Fruit fly (Drosophila melanogaster) whole organism, embryonic: ENCODE results near the gene Pa1.

Experiments used
- B-H1 ChIP-seq: fragments of 200-800 bp; sonication (Bioruptor generic); IDR thresholded peaks from 3 replicates; pipeline ENCODE4 v1.3.6; 2022; ENCODE audit warnings: missing biosample characterization, missing genetic modification characterization
- Bdp1 ChIP-seq: fragments of 200-800 bp; sonication (Bioruptor generic); optimal IDR thresholded peaks from 3 replicates; lab custom pipeline; 2016; ENCODE audit warnings: missing biosample characterization, missing genetic modification characterization
- CG10209 ChIP-seq: fragments of 200-800 bp; sonication (Bioruptor generic); optimal IDR thresholded peaks from 3 replicates; lab custom pipeline; 2017; ENCODE audit warnings: missing biosample characterization, mild to moderate bottlenecking, missing genetic modification characterization, missing genetic modification reagents
- CG12219 ChIP-seq: fragments of 200-800 bp; sonication (Bioruptor generic); optimal IDR thresholded peaks from 3 replicates; lab custom pipeline; 2018; ENCODE audit warnings: missing biosample characterization, mild to moderate bottlenecking, missing genetic modification characterization
- CG12769 ChIP-seq: fragments of 200-800 bp; sonication (Bioruptor generic); optimal IDR thresholded peaks from 2 replicates; lab custom pipeline; 2019; ENCODE audit warnings: missing biosample characterization, mild to moderate bottlenecking, missing genetic modification characterization, moderate library complexity
- CG15514 ChIP-seq: fragments of 200-800 bp; sonication (Bioruptor generic); optimal IDR thresholded peaks from 3 replicates; lab custom pipeline; 2017; ENCODE audit warnings: missing biosample characterization, missing genetic modification characterization, mild to moderate bottlenecking, moderate library complexity, missing genetic modification reagents
- CG16779 ChIP-seq: fragments of 200-800 bp; sonication (Bioruptor generic); IDR thresholded peaks from 2 replicates; pipeline ENCODE4 v1.3.6; 2022; ENCODE audit warnings: missing biosample characterization, missing genetic modification characterization
- CG16815 ChIP-seq: fragments of 200-800 bp; sonication (Bioruptor generic); optimal IDR thresholded peaks from 3 replicates; lab custom pipeline; 2017; ENCODE audit warnings: missing biosample characterization, mild to moderate bottlenecking, missing genetic modification characterization
- CG17385 ChIP-seq: fragments of 200-800 bp; sonication (Bioruptor generic); optimal IDR thresholded peaks from 3 replicates; lab custom pipeline; 2018; ENCODE audit warnings: missing biosample characterization, mild to moderate bottlenecking, missing genetic modification characterization
- CG17612 ChIP-seq: fragments of 200-800 bp; sonication (Bioruptor generic); IDR thresholded peaks from 2 replicates; pipeline ENCODE4 v1.3.6; 2022; ENCODE audit warnings: missing biosample characterization, missing genetic modification characterization
- CG1792 ChIP-seq: fragments of 200-800 bp; sonication (Bioruptor generic); optimal IDR thresholded peaks from 2 replicates; lab custom pipeline; 2016; ENCODE audit warnings: missing biosample characterization, missing genetic modification characterization
- CG18599 ChIP-seq: fragments of 200-800 bp; sonication (Bioruptor generic); optimal IDR thresholded peaks from 3 replicates; lab custom pipeline; 2017; ENCODE audit warnings: missing biosample characterization, missing genetic modification characterization, mild to moderate bottlenecking, moderate library complexity, missing genetic modification reagents
- CG18619 ChIP-seq: fragments of 200-800 bp; sonication (Bioruptor generic); optimal IDR thresholded peaks from 3 replicates; lab custom pipeline; 2017; ENCODE audit warnings: missing biosample characterization, mild to moderate bottlenecking, missing genetic modification characterization
- CG30431 ChIP-seq: fragments of 200-800 bp; sonication (Bioruptor generic); optimal IDR thresholded peaks from 2 replicates; lab custom pipeline; 2017; ENCODE audit warnings: missing biosample characterization, missing genetic modification characterization
- CG32767 ChIP-seq: fragments of 200-800 bp; sonication (Bioruptor generic); IDR thresholded peaks from 2 replicates; pipeline ENCODE4 v1.3.6; 2022; ENCODE audit warnings: missing biosample characterization, missing genetic modification characterization
- CG34422 ChIP-seq: fragments of 200-800 bp; sonication (Bioruptor generic); IDR thresholded peaks from 3 replicates; pipeline ENCODE4 v1.3.6; 2022; ENCODE audit warnings: missing biosample characterization, missing genetic modification characterization
- CG7839 ChIP-seq: fragments of 200-800 bp; sonication (Bioruptor generic); optimal IDR thresholded peaks from 3 replicates; lab custom pipeline; 2018; ENCODE audit warnings: missing biosample characterization, mild to moderate bottlenecking, missing genetic modification characterization, moderate library complexity
- CG9437 ChIP-seq: fragments of 200-800 bp; sonication (Bioruptor generic); optimal IDR thresholded peaks from 2 replicates; lab custom pipeline; 2018; ENCODE audit warnings: missing biosample characterization, mild to moderate bottlenecking, missing genetic modification characterization
- Fer2 ChIP-seq: fragments of 200-800 bp; sonication (Bioruptor generic); optimal IDR thresholded peaks from 2 replicates; lab custom pipeline; 2018; ENCODE audit warnings: missing biosample characterization, mild to moderate bottlenecking, missing genetic modification characterization, moderate library complexity
- GATAe ChIP-seq: fragments of 200-800 bp; sonication (Bioruptor generic); conservative IDR thresholded peaks from 2 replicates; pipeline ENCODE4 v1.3.6; 2022; ENCODE audit warnings: missing biosample characterization, missing genetic modification characterization
- HLH4C ChIP-seq: fragments of 200-800 bp; sonication (Bioruptor generic); IDR thresholded peaks from 3 replicates; pipeline ENCODE4 v1.3.6; 2022; ENCODE audit warnings: missing biosample characterization, missing genetic modification characterization; ENCODE audit not compliant: partially characterized antibody
- Jarid2 ChIP-seq: fragments of 200-800 bp; sonication (Bioruptor generic); optimal IDR thresholded peaks from 3 replicates; lab custom pipeline; 2017; ENCODE audit warnings: mild to moderate bottlenecking, missing biosample characterization, missing genetic modification reagents, missing genetic modification characterization
- Nf-YA ChIP-seq: fragments of 200-800 bp; sonication (Bioruptor generic); IDR thresholded peaks from 2 replicates; pipeline ENCODE4 v1.3.6; 2022; ENCODE audit warnings: missing biosample characterization, missing genetic modification characterization
- Ptx1 ChIP-seq: fragments of 200-800 bp; sonication (Bioruptor generic); IDR thresholded peaks from 2 replicates; pipeline ENCODE4 v1.3.6; 2022; ENCODE audit warnings: missing biosample characterization, missing genetic modification characterization
- Ravus ChIP-seq: fragments of 200-800 bp; sonication (Bioruptor generic); IDR thresholded peaks from 2 replicates; pipeline ENCODE4 v1.3.6; 2022; ENCODE audit warnings: missing biosample characterization, missing genetic modification characterization
- Sox102F ChIP-seq: fragments of 200-800 bp; sonication (Bioruptor generic); optimal IDR thresholded peaks from 2 replicates; lab custom pipeline; 2018; ENCODE audit warnings: missing biosample characterization, mild to moderate bottlenecking, missing genetic modification characterization, moderate library complexity
- Tbp ChIP-seq: fragments of >200 bp; optimal IDR thresholded peaks from 2 replicates; lab custom pipeline; 2018; ENCODE audit warnings: missing biosample characterization, missing genetic modification characterization
- Usf ChIP-seq: fragments of 200-800 bp; sonication (Bioruptor generic); optimal IDR thresholded peaks from 2 replicates; lab custom pipeline; 2017; ENCODE audit warnings: missing genotype, missing biosample characterization, missing genetic modification characterization
- ab ChIP-seq: fragments of 200-800 bp; sonication (Bioruptor generic); optimal IDR thresholded peaks from 2 replicates; lab custom pipeline; 2016; ENCODE audit warnings: missing biosample characterization, missing genetic modification characterization
- ac ChIP-seq: fragments of 200-800 bp; sonication (Bioruptor generic); optimal IDR thresholded peaks from 3 replicates; lab custom pipeline; 2017; ENCODE audit warnings: missing biosample characterization, mild to moderate bottlenecking, missing genetic modification characterization
- ato ChIP-seq: fragments of 200-800 bp; sonication (Bioruptor generic); IDR thresholded peaks from 2 replicates; pipeline ENCODE4 v1.3.6; 2022; ENCODE audit warnings: missing biosample characterization, missing genetic modification characterization; ENCODE audit not compliant: partially characterized antibody
- bbx ChIP-seq: fragments of 200-800 bp; sonication (Bioruptor generic); IDR thresholded peaks from 2 replicates; pipeline ENCODE4 v1.3.6; 2022; ENCODE audit warnings: missing biosample characterization, missing genetic modification characterization; ENCODE audit not compliant: partially characterized antibody
- bcd ChIP-seq: fragments of 200-800 bp; sonication (Bioruptor generic); optimal IDR thresholded peaks from 2 replicates; lab custom pipeline; 2017; ENCODE audit warnings: missing biosample characterization, mild to moderate bottlenecking, missing genetic modification characterization
- da ChIP-seq: fragments of 200-800 bp; sonication (Bioruptor generic); optimal IDR thresholded peaks from 2 replicates; lab custom pipeline; 2016; ENCODE audit warnings: missing biosample characterization, missing genetic modification characterization
- dimm ChIP-seq: fragments of 200-800 bp; sonication (Bioruptor generic); IDR thresholded peaks from 2 replicates; pipeline ENCODE4 v1.3.6; 2022; ENCODE audit warnings: missing biosample characterization, missing genetic modification characterization
- dysf ChIP-seq: fragments of 200-800 bp; sonication (Bioruptor generic); IDR thresholded peaks from 3 replicates; pipeline ENCODE4 v1.3.6; 2022; ENCODE audit warnings: missing biosample characterization, missing genetic modification characterization
- eyg ChIP-seq: fragments of 200-800 bp; sonication (Bioruptor generic); optimal IDR thresholded peaks from 3 replicates; lab custom pipeline; 2016; ENCODE audit warnings: missing biosample characterization, missing genetic modification characterization
- hb ChIP-seq: fragments of 200-800 bp; sonication (Bioruptor generic); IDR thresholded peaks from 3 replicates; pipeline ENCODE4 v1.3.6; 2022; ENCODE audit warnings: missing biosample characterization, missing genetic modification characterization; ENCODE audit not compliant: partially characterized antibody
- kah ChIP-seq: fragments of 200-800 bp; sonication (Bioruptor generic); optimal IDR thresholded peaks from 2 replicates; lab custom pipeline; 2018; ENCODE audit warnings: missing biosample characterization, mild to moderate bottlenecking, missing genetic modification characterization
- knrl ChIP-seq: fragments of 200-800 bp; sonication (Bioruptor generic); IDR thresholded peaks from 3 replicates; pipeline ENCODE4 v1.3.6; 2022; ENCODE audit warnings: missing biosample characterization, missing genetic modification characterization; ENCODE audit not compliant: partially characterized antibody
- lov ChIP-seq, 2 experiments: fragments of 200-800 bp in 1 of 2; fragments of >200 bp in 1 of 2; sonication (Bioruptor generic) in 1 of 2; IDR thresholded peaks in 1 of 2; optimal IDR thresholded peaks in 1 of 2; 2 replicates in 1 of 2; 3 replicates in 1 of 2; pipeline versions ENCODE4 v1.3.6 to Lab custom; 2017 to 2022; ENCODE audit warnings: missing biosample characterization in 1 of 2, missing genetic modification characterization in 1 of 2
- odd ChIP-seq: fragments of 200-800 bp; sonication (Bioruptor generic); optimal IDR thresholded peaks from 2 replicates; lab custom pipeline; 2017; ENCODE audit warnings: missing biosample characterization, mild to moderate bottlenecking, missing genetic modification characterization
- phol ChIP-seq: fragments of 200-800 bp; sonication (Bioruptor generic); optimal IDR thresholded peaks from 3 replicates; lab custom pipeline; 2018; ENCODE audit warnings: missing biosample characterization, mild to moderate bottlenecking, missing genetic modification characterization, moderate library complexity
- rib ChIP-seq: fragments of 200-800 bp; sonication (Bioruptor generic); IDR thresholded peaks from 2 replicates; pipeline ENCODE4 v1.3.6; 2022; ENCODE audit warnings: missing biosample characterization, missing genetic modification characterization
- sc ChIP-seq, 3 experiments: fragments of >200 bp in 2 of 3; fragments of 200-800 bp in 1 of 3; sonication (Bioruptor generic) in 1 of 3; optimal IDR thresholded peaks; 2 replicates in 2 of 3; 3 replicates in 1 of 3; lab custom pipeline; 2017; ENCODE audit warnings: mild to moderate bottlenecking in 1 of 3, missing biosample characterization in 1 of 3, missing genetic modification characterization in 1 of 3, missing genetic modification reagents in 1 of 3
- slbo ChIP-seq: fragments of 200-800 bp; sonication (Bioruptor generic); IDR thresholded peaks from 2 replicates; pipeline ENCODE4 v1.3.6; 2022; ENCODE audit warnings: missing biosample characterization, missing genetic modification characterization
- tio ChIP-seq: fragments of 200-800 bp; sonication (Bioruptor generic); optimal IDR thresholded peaks from 2 replicates; lab custom pipeline; 2017; ENCODE audit warnings: missing biosample characterization, missing genetic modification characterization, inconsistent platforms
- wek ChIP-seq: fragments of 200-800 bp; sonication (Bioruptor generic); optimal IDR thresholded peaks from 3 replicates; lab custom pipeline; 2018; ENCODE audit warnings: missing biosample characterization, mild to moderate bottlenecking, missing genetic modification characterization, moderate library complexity
- z ChIP-seq: fragments of 200-800 bp; sonication (Bioruptor generic); IDR thresholded peaks from 3 replicates; pipeline ENCODE4 v1.3.6; 2022; ENCODE audit warnings: missing biosample characterization, missing genetic modification characterization

Pa1 gene

DNA sequence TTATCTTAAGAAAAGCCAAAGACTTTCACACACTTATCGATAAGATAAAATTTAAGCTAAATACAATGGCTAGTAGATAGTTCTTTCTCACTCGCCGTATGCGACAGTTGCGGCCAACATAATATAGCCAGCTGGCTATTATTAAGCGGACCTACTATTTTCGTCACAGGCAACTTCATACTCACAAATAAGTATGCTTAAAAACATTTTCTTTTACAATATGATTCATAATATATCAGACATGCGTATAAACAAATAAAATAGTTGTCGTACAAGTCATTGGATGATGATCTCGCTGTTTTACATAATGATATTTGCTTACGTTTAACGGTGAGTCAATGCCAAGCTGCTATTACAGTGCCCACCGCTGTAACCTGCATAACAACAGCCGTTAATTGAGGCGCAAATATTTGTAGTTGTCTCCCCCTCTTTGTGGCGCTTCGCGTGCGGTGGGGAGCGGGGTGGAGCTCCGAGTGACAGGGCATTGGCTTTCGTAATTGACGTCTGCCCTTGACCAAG lies 32.8 kb upstream of the Pa1 start (continued):
- TF ChIP-seq Jarid2 (GFP tag; lab: Kevin White, UChicago) (no peak), CG17385 (GFP tag; lab: Kevin White, UChicago) (peak; percentile 73), eyg (GFP tag; lab: Kevin White, UChicago) (peak; percentile 62), z (GFP tag; lab: Robert Waterston, UW) (no peak), ab (GFP tag; lab: Kevin White, UChicago) (no peak), CG17612 (GFP tag; lab: Robert Waterston, UW) (no peak), Ptx1 (GFP tag; lab: Robert Waterston, UW) (peak; percentile 77), B-H1 (GFP tag; lab: Robert Waterston, UW) (peak; percentile 35; the same call in 2 of the 3 replicates), CG16779 (GFP tag; lab: Robert Waterston, UW) (no peak), Usf (GFP tag; lab: Kevin White, UChicago) (peak; percentile 22), slbo (GFP tag; lab: Robert Waterston, UW) (no peak; the same call in none of the 2 replicates), sc (optimal IDR thresholded peaks at IDR 0.05; lab: Kevin White, UChicago) (no peak), sc (GFP tag; optimal IDR thresholded peaks at IDR 0.05; lab: Kevin White, UChicago) (peak; percentile 34), CG1792 (GFP tag; lab: Kevin White, UChicago) (peak; percentile 28), Tbp (no peak), CG12769 (tag; lab: Kevin White, UChicago) (no peak), knrl (GFP tag; lab: Robert Waterston, UW) (no peak), GATAe (GFP tag; lab: Robert Waterston, UW) (no peak), CG34422 (GFP tag; lab: Robert Waterston, UW) (peak; percentile 62), lov (optimal IDR thresholded peaks at IDR 0.05; lab: Kevin White, UChicago) (no peak), lov (GFP tag; IDR thresholded peaks at IDR 0.05; lab: Robert Waterston, UW) (no peak), hb (GFP tag; lab: Robert Waterston, UW) (no peak), ac (GFP tag; lab: Kevin White, UChicago) (no peak), tio (GFP tag; lab: Kevin White, UChicago) (peak; percentile 66), kah (GFP tag; lab: Kevin White, UChicago) (peak; percentile 31), CG10209 (GFP tag; lab: Kevin White, UChicago) (peak; percentile 68), Bdp1 (peak; percentile 8), phol (tag; lab: Kevin White, UChicago) (peak; percentile 74), CG18599 (peak; percentile 77), dysf (peak; percentile 77), wek (GFP tag; lab: Kevin White, UChicago) (peak; percentile 53), CG9437 (peak; percentile 58), Sox102F (peak; percentile 61), rib (GFP tag; lab: Robert Waterston, UW) (peak; percentile 33; the same call in 1 of the 2 replicates), CG16815 (GFP tag; lab: Kevin White, UChicago) (peak; percentile 22), da (GFP tag; lab: Kevin White, UChicago) (peak; percentile 5), HLH4C (no peak), odd (GFP tag; lab: Kevin White, UChicago) (peak; percentile 54), CG7839 (tag; lab: Kevin White, UChicago) (peak; percentile 82), Nf-YA (GFP tag; lab: Robert Waterston, UW) (no peak), ato (GFP tag; lab: Robert Waterston, UW) (no peak), dimm (GFP tag; lab: Robert Waterston, UW) (no peak), bbx (no peak), Ravus (GFP tag; lab: Robert Waterston, UW) (no peak), Fer2 (tag; lab: Kevin White, UChicago) (peak; percentile 4), CG32767 (GFP tag; lab: Robert Waterston, UW) (no peak), bcd (peak; percentile 78), CG15514 (GFP tag; lab: Kevin White, UChicago) (peak; percentile 66), CG12219 (GFP tag; lab: Kevin White, UChicago) (peak; percentile 76), CG30431 (GFP tag; lab: Kevin White, UChicago) (peak; percentile 27), CG18619 (GFP tag; lab: Kevin White, UChicago) (peak; percentile 66)
